Worm (Caenorhabditis elegans) whole organism, early embryonic: ENCODE measurements around the gene K10H10.13.

Experiments used
- F13C5.2 ChIP-seq: sonication (generic microtip); optimal IDR thresholded peaks from 2 replicates; lab custom pipeline; 2017; ENCODE audit warnings: mild to moderate bottlenecking, missing genetic modification characterization, inconsistent platforms, missing compliant biosample characterization
- aly-1 ChIP-seq: sonication (generic microtip); optimal IDR thresholded peaks from 2 replicates; lab custom pipeline; 2016; ENCODE audit warnings: missing genetic modification characterization, missing compliant biosample characterization
- ama-1 ChIP-seq: fragments of 150-350 bp; optimal IDR thresholded peaks from 2 replicates; lab custom pipeline; 2014
- ceh-13 ChIP-seq: fragments of 200-800 bp; sonication (Bioruptor generic); optimal IDR thresholded peaks from 2 replicates; lab custom pipeline; 2018; ENCODE audit warnings: mild to moderate bottlenecking, missing genetic modification characterization, missing compliant biosample characterization
- flt-1 ChIP-seq: fragments of 200-800 bp; sonication (Bioruptor generic); IDR thresholded peaks from 2 replicates; pipeline ENCODE4 v1.3.6; 2022; ENCODE audit warnings: missing genetic modification characterization, missing compliant biosample characterization
- hmbx-1 ChIP-seq: sonication (generic microtip); optimal IDR thresholded peaks from 2 replicates; lab custom pipeline; 2016; ENCODE audit warnings: mild to moderate bottlenecking, missing genetic modification characterization, missing compliant biosample characterization
- hnd-1 ChIP-seq: sonication (generic microtip); optimal IDR thresholded peaks from 2 replicates; lab custom pipeline; 2016; ENCODE audit warnings: missing genetic modification characterization, missing compliant biosample characterization
- pes-1 ChIP-seq: fragments of 200-800 bp; sonication (Bioruptor generic); IDR thresholded peaks from 2 replicates; pipeline ENCODE4 v1.3.6; 2022; ENCODE audit warnings: missing genetic modification reagents, missing genetic modification characterization, missing compliant biosample characterization
- scrt-1 ChIP-seq: fragments of 200-800 bp; sonication (Bioruptor generic); IDR thresholded peaks from 2 replicates; pipeline ENCODE4 v1.3.6; 2022; ENCODE audit warnings: missing genetic modification characterization, missing compliant biosample characterization
- sea-1 ChIP-seq: fragments of 200-800 bp; sonication (Bioruptor generic); conservative IDR thresholded peaks from 2 replicates; pipeline ENCODE4 v1.3.6; 2022; ENCODE audit warnings: missing genetic modification characterization, missing compliant biosample characterization
- tbx-11 ChIP-seq: fragments of 200-800 bp; sonication (Bioruptor generic); IDR thresholded peaks from 2 replicates; pipeline ENCODE4 v1.3.6; 2022; ENCODE audit warnings: missing genetic modification characterization, missing compliant biosample characterization
- tra-4 ChIP-seq: sonication (generic microtip); optimal IDR thresholded peaks from 2 replicates; lab custom pipeline; 2017; ENCODE audit warnings: missing genetic modification characterization, missing compliant biosample characterization

DNA sequence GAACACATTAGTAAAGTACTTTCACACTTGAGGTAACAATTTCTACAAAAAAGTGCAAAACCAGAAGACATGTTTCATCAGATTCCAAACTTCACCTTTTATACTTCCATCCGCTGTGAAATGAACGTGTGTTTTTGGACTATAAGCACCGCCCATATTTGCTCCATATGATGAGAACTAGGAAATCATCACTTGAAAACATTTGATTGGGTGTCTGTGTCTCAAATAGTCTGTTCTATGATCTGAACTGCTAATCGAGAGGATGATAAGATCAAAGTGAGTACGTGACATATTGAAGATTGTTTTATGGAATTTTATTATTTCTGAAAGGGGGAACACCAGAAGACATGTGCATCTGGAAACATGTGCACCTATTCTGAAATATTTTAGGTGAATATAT lies 15.7 kb downstream of the K10H10.13 start:
- TF ChIP-seq flt-1 (GFP tag; lab: Robert Waterston, UW) (no peak), hnd-1 (no peak), sea-1 (GFP tag; lab: Robert Waterston, UW) (no peak), ama-1 (lab: Kevin White, UChicago) (no peak), tbx-11 (GFP tag; lab: Robert Waterston, UW) (no peak), pes-1 (no peak), hmbx-1 (tag; lab: Kevin White, UChicago) (no peak), tra-4 (tag; lab: Kevin White, UChicago) (no peak), F13C5.2 (tag; lab: Kevin White, UChicago) (no peak), ceh-13 (no peak), scrt-1 (GFP tag; lab: Robert Waterston, UW) (no peak), aly-1 (tag; lab: Kevin White, UChicago) (no peak)
